Worm (Caenorhabditis elegans): ENCODE results near the gene C28G1.6.
A peak's percentile ranks its signal among the peaks of the same experiment; 100 is the strongest.

C28G1.6 gene

DNA sequence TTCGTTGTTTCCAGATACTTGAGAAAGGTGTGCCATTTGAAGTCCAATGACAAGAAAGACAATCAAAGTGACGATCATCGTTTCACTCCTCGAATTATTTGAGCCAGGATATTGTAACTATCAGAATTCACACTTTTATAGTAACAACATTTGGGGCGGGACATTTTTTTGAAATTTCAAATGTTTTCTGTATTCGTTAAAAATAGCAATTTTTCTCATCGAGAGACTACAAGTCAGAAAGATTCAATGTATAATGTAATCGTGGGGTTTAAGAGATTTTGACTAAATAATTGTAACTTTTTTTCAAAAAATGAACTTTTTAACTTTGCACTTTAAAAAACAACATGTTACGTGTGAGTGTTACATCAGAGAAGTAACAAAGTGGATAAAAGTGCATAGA lies 35.5 kb upstream of the C28G1.6 start, which contains the start of gene ins-9:
Gene ins-9 (minus strand): TSS at position 101 of the 400 bp plus-strand sequence.
- TF ChIP-seq ces-1 (GFP tag; optimal IDR thresholded peaks at IDR 0.05): no peak
- TF ChIP-seq Y75B8A.6 (GFP tag; IDR thresholded peaks at IDR 0.05): no peak
- TF ChIP-seq cey-2 (tag; optimal IDR thresholded peaks at IDR 0.05; ENCODE audit: borderline replicate concordance, insufficient read depth): no peak
- no peak for TF ChIP-seq ctbp-1 (GFP tag; IDR thresholded peaks at IDR 0.05)
- TF ChIP-seq dpl-1 (GFP tag; optimal IDR thresholded peaks at IDR 0.05): no peak
- no peak for TF ChIP-seq unc-39 (tag; optimal IDR thresholded peaks at IDR 0.05)
- TF ChIP-seq pqm-1 (tag; optimal IDR thresholded peaks at IDR 0.05): no peak
- no peak for TF ChIP-seq nhr-6 (tag; optimal IDR thresholded peaks at IDR 0.05)
- TF ChIP-seq set-16 (GFP tag; IDR thresholded peaks at IDR 0.05): no peak
- TF ChIP-seq ceh-62 (tag; optimal IDR thresholded peaks at IDR 0.05): no peak
- no peak for TF ChIP-seq hlh-30 (tag; optimal IDR thresholded peaks at IDR 0.05; ENCODE audit: insufficient read depth)
- TF ChIP-seq mdt-29 (GFP tag; IDR thresholded peaks at IDR 0.05): no peak
- TF ChIP-seq dmd-8 (GFP tag; IDR thresholded peaks at IDR 0.05): no peak
- no peak for TF ChIP-seq lin-15B (tag; optimal IDR thresholded peaks at IDR 0.05)
- no peak for TF ChIP-seq fkh-10 (GFP tag; optimal IDR thresholded peaks at IDR 0.05)
- no peak for TF ChIP-seq lin-13 (GFP tag; optimal IDR thresholded peaks at IDR 0.05)
- no peak for TF ChIP-seq hif-1 (tag; optimal IDR thresholded peaks at IDR 0.05)
- no peak for TF ChIP-seq Y105C5A.15 (GFP tag; IDR thresholded peaks at IDR 0.05)

DNA sequence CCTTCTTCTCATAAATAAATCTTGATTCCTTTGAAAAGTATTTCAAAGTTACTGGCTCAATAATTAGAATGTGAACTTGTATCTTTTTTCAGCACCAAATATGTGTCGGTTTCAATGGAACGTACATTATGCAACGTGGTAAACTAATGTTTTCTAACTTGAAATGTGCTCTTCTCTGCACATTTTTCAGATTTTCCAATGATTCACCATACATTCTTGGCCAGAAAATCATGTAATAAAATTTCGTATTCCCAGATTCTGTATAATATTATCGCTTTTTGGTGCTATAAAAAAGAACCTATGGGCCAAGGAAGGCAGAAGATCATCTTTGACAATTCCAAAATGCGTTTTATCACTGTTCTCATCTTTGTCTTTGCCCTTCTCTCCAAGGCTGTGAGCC lies 29.9 kb upstream of the C28G1.6 start, which contains the start of gene C06E2.9:
Gene C06E2.9 (plus strand): TSS at position 301 of the 400 bp plus-strand sequence.
- no peak for TF ChIP-seq dmd-6 (GFP tag; IDR thresholded peaks at IDR 0.05)
- peak in 1 of 2 experiments; percentile 2 for TF ChIP-seq unc-62 (GFP tag; optimal IDR thresholded peaks at IDR 0.05 in 1 of 2)
- TF ChIP-seq unc-62 (tag; optimal IDR thresholded peaks at IDR 0.05): no peak
- TF ChIP-seq ZK337.2 (GFP tag; IDR thresholded peaks at IDR 0.05): no peak
- TF ChIP-seq lir-3 (tag; optimal IDR thresholded peaks at IDR 0.05): no peak
- TF ChIP-seq lin-39 (tag; optimal IDR thresholded peaks at IDR 0.05): no peak
- no peak for TF ChIP-seq dpl-1 (GFP tag; optimal IDR thresholded peaks at IDR 0.05)

DNA sequence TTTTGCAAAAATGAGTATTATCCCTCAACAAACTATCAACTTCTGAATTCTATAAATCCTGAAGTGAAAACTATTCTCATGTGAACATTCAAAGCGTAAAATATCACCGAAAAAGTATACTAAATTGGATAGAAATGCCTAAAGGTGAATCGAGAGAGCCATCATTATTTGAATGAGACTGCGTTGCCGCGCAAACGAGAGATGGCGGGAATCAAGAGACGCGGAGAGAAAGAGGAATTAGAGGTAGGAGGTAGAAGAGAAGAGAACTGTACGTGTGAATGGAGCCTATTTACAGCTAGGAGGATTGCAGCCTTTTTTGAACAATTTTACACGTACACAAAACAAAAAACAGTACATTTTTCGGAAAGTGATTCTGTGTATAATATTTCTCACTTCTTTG lies 28.5 kb upstream of the C28G1.6 start:
- TF ChIP-seq Y75B8A.6 (GFP tag; IDR thresholded peaks at IDR 0.05): no peak
- TF ChIP-seq daf-8 (GFP tag; IDR thresholded peaks at IDR 0.05): no peak
- TF ChIP-seq nhr-48 (tag; optimal IDR thresholded peaks at IDR 0.05): no peak
- TF ChIP-seq lin-15B (tag; optimal IDR thresholded peaks at IDR 0.05): no peak
- TF ChIP-seq R02D3.7 (tag; optimal IDR thresholded peaks at IDR 0.05): no peak
- peak; percentile 26 for TF ChIP-seq dpl-1 (GFP tag; optimal IDR thresholded peaks at IDR 0.05)
- no peak for TF ChIP-seq hmg-1.1 (GFP tag; IDR thresholded peaks at IDR 0.05)
- no peak for TF ChIP-seq arid-1 (GFP tag; conservative IDR thresholded peaks at IDR 0.05)

DNA sequence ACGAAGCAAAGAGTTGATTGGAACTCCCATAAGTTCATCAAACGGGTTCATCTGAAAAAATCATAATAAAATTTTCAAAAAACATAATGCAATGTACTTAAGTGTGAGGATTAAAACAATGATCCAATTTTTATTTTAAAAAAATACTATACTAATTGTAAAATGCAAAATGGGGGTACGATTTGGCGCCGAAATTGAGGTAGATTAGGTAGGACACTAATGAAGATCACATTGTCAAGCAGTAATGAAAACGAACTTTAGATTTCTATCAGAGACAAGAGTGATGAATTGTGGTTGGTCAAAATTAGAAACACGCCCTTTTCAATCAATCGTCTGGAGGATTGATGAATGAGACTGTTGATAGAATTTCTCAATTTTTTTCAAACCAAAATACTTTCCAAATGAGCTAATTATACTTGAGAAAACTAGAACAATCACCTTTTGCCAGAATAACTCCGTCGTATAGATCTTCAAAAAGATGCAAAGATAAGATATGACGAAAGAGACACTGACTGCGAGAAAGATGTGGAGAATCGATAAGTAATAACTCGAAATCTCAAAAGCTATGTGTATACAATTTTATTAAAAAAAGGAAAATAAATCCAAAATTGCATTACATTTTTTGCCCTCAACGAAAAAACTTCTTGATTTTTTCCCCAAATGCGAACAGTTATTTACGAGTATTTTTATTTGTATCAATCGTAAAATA lies 27.0 kb upstream of the C28G1.6 start, which contains the start of gene C06E2.5:
Gene C06E2.5 (minus strand): TSS at position 51 of the 709 bp plus-strand sequence.
- TF ChIP-seq nhr-237 (tag; optimal IDR thresholded peaks at IDR 0.05) (no peak), unc-62 (GFP tag; optimal IDR thresholded peaks at IDR 0.05 in 1 of 2) (peak in 1 of 2 experiments; percentile 45), unc-62 (tag; optimal IDR thresholded peaks at IDR 0.05) (no peak)

DNA sequence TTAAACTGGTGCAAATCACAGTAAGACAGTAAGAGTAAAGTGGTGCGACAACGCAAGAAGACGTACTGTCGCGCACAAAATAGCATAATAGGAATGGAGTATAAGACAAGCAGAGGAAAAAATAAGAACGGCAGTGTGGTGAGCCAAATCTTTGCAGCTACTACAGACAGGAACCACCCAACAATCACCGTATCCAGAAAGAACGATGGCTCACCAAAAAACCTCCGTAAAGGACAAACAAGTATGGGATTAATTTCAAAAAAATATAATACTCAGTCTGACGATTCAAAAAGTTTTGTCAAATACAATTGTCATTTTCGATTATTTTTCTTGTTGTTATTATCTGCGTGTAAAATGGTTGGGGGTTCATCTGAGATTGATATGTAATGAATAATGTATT lies 23.3 kb upstream of the C28G1.6 start:
- TF ChIP-seq gei-8 (GFP tag; optimal IDR thresholded peaks at IDR 0.05) (no peak), aha-1 (tag) (peak; percentile 93)
